Fruit fly (Drosophila melanogaster) whole organism, embryonic: ENCODE data around the gene Cypl.

Experiments
- BEAF-32 ChIP-seq: fragments of 200-800 bp; sonication (Bioruptor generic); optimal IDR thresholded peaks from 3 replicates; lab custom pipeline; 2017; ENCODE audit warnings: missing biosample characterization, missing genetic modification characterization, mild to moderate bottlenecking, moderate library complexity, missing genetic modification reagents
- Blimp-1 ChIP-seq: fragments of 200-800 bp; sonication (Bioruptor generic); optimal IDR thresholded peaks from 3 replicates; lab custom pipeline; 2018; ENCODE audit warnings: missing biosample characterization, missing genetic modification characterization, mild to moderate bottlenecking, moderate library complexity, missing genetic modification reagents
- CG10209 ChIP-seq: fragments of 200-800 bp; sonication (Bioruptor generic); optimal IDR thresholded peaks from 3 replicates; lab custom pipeline; 2017; ENCODE audit warnings: missing biosample characterization, mild to moderate bottlenecking, missing genetic modification characterization, missing genetic modification reagents
- CG11560 ChIP-seq: fragments of 200-800 bp; sonication (Bioruptor generic); IDR thresholded peaks from 3 replicates; pipeline ENCODE4 v1.3.6; 2022; ENCODE audit warnings: missing biosample characterization, missing genetic modification characterization
- CG12219 ChIP-seq: fragments of 200-800 bp; sonication (Bioruptor generic); optimal IDR thresholded peaks from 3 replicates; lab custom pipeline; 2018; ENCODE audit warnings: missing biosample characterization, mild to moderate bottlenecking, missing genetic modification characterization
- CG12659 ChIP-seq: fragments of 200-800 bp; sonication (Bioruptor generic); optimal IDR thresholded peaks from 3 replicates; lab custom pipeline; 2017; ENCODE audit warnings: mild to moderate bottlenecking, missing biosample characterization, missing genetic modification reagents, missing genetic modification characterization
- CG12942 ChIP-seq: fragments of 200-800 bp; sonication (Bioruptor generic); optimal IDR thresholded peaks from 3 replicates; lab custom pipeline; 2016; ENCODE audit warnings: missing biosample characterization, missing genetic modification characterization
- CG13775 ChIP-seq: fragments of 200-800 bp; sonication (Bioruptor generic); optimal IDR thresholded peaks from 3 replicates; lab custom pipeline; 2017; ENCODE audit warnings: missing biosample characterization, mild to moderate bottlenecking, missing genetic modification characterization
- CG17186 ChIP-seq: fragments of 200-800 bp; sonication (Bioruptor generic); optimal IDR thresholded peaks from 3 replicates; lab custom pipeline; 2017; ENCODE audit warnings: missing biosample characterization, missing genetic modification reagents, missing genetic modification characterization
- CG17385 ChIP-seq: fragments of 200-800 bp; sonication (Bioruptor generic); optimal IDR thresholded peaks from 3 replicates; lab custom pipeline; 2018; ENCODE audit warnings: missing biosample characterization, mild to moderate bottlenecking, missing genetic modification characterization
- CG17829 ChIP-seq: fragments of 200-800 bp; optimal IDR thresholded peaks from 2 replicates; lab custom pipeline; 2019; ENCODE audit warnings: missing biosample characterization, mild to moderate bottlenecking, missing genetic modification characterization, moderate library complexity
- CG2120 ChIP-seq: fragments of 200-800 bp; sonication (Bioruptor generic); optimal IDR thresholded peaks from 3 replicates; lab custom pipeline; 2016; ENCODE audit warnings: missing biosample characterization, missing genetic modification characterization
- CG2129 ChIP-seq: fragments of 200-800 bp; sonication (Bioruptor generic); IDR thresholded peaks from 2 replicates; pipeline ENCODE4 v1.3.6; 2022; ENCODE audit warnings: missing biosample characterization, missing genetic modification characterization; ENCODE audit not compliant: partially characterized antibody
- CG2875 ChIP-seq: fragments of 200-800 bp; sonication (Bioruptor generic); optimal IDR thresholded peaks from 2 replicates; lab custom pipeline; 2017; ENCODE audit warnings: missing biosample characterization, mild to moderate bottlenecking, missing genetic modification characterization, missing genetic modification reagents
- CG30020 ChIP-seq: fragments of 200-800 bp; optimal IDR thresholded peaks from 2 replicates; lab custom pipeline; 2019; ENCODE audit warnings: missing biosample characterization, mild to moderate bottlenecking, missing genetic modification characterization, moderate library complexity
- CG42726 ChIP-seq: fragments of 200-800 bp; sonication (Bioruptor generic); IDR thresholded peaks from 2 replicates; pipeline ENCODE4 v1.3.6; 2022; ENCODE audit warnings: missing biosample characterization, missing genetic modification characterization; ENCODE audit not compliant: partially characterized antibody
- CG4404 ChIP-seq: fragments of 200-800 bp; sonication (Bioruptor generic); IDR thresholded peaks from 2 replicates; pipeline ENCODE4 v1.3.6; 2022; ENCODE audit warnings: missing biosample characterization, missing genetic modification characterization
- CG5953 ChIP-seq: fragments of 200-800 bp; sonication (Bioruptor generic); IDR thresholded peaks from 2 replicates; pipeline ENCODE4 v1.3.6; 2022; ENCODE audit warnings: missing biosample characterization, missing genetic modification characterization
- CG6765 ChIP-seq: fragments of 200-800 bp; sonication (Bioruptor generic); optimal IDR thresholded peaks from 3 replicates; lab custom pipeline; 2017; ENCODE audit warnings: missing biosample characterization, mild to moderate bottlenecking, missing genetic modification characterization
- CG9817 ChIP-seq: fragments of 200-800 bp; sonication (Bioruptor generic); optimal IDR thresholded peaks from 2 replicates; lab custom pipeline; 2018; ENCODE audit warnings: missing biosample characterization, mild to moderate bottlenecking, missing genetic modification characterization, moderate library complexity
- CG9932 ChIP-seq: fragments of 200-800 bp; sonication (Bioruptor generic); IDR thresholded peaks from 2 replicates; pipeline ENCODE4 v1.3.6; 2022; ENCODE audit warnings: missing biosample characterization, missing genetic modification characterization
- Doc2 ChIP-seq: fragments of 200-800 bp; sonication (Bioruptor generic); IDR thresholded peaks from 2 replicates; pipeline ENCODE4 v1.3.6; 2022; ENCODE audit warnings: missing biosample characterization, missing genetic modification characterization
- ERR ChIP-seq: fragments of 200-800 bp; sonication (Bioruptor generic); optimal IDR thresholded peaks from 2 replicates; lab custom pipeline; 2016; ENCODE audit warnings: missing biosample characterization, missing genetic modification characterization
- Fer2 ChIP-seq: fragments of 200-800 bp; sonication (Bioruptor generic); optimal IDR thresholded peaks from 2 replicates; lab custom pipeline; 2018; ENCODE audit warnings: missing biosample characterization, mild to moderate bottlenecking, missing genetic modification characterization, moderate library complexity
- GATAe ChIP-seq: fragments of 200-800 bp; sonication (Bioruptor generic); conservative IDR thresholded peaks from 2 replicates; pipeline ENCODE4 v1.3.6; 2022; ENCODE audit warnings: missing biosample characterization, missing genetic modification characterization
- HLH3B ChIP-seq: fragments of 200-800 bp; sonication (Bioruptor generic); IDR thresholded peaks from 2 replicates; pipeline ENCODE4 v1.3.6; 2022; ENCODE audit warnings: missing biosample characterization, missing genetic modification characterization
- Kr ChIP-seq: fragments of 200-800 bp; sonication (Bioruptor generic); optimal IDR thresholded peaks from 2 replicates; lab custom pipeline; 2017; ENCODE audit warnings: missing biosample characterization, mild to moderate bottlenecking, missing genetic modification characterization
- MTF-1 ChIP-seq: fragments of 200-800 bp; sonication (Bioruptor generic); optimal IDR thresholded peaks from 2 replicates; lab custom pipeline; 2018; ENCODE audit warnings: missing biosample characterization, mild to moderate bottlenecking, missing genetic modification characterization, borderline replicate concordance
- Myb ChIP-seq: fragments of 200-800 bp; sonication (Bioruptor generic); optimal IDR thresholded peaks from 2 replicates; lab custom pipeline; 2016; ENCODE audit warnings: missing biosample characterization, missing genetic modification characterization
- Opbp ChIP-seq: fragments of 200-800 bp; sonication (Bioruptor generic); IDR thresholded peaks from 3 replicates; pipeline ENCODE4 v1.3.6; 2022; ENCODE audit warnings: missing biosample characterization, missing genetic modification characterization; ENCODE audit not compliant: partially characterized antibody
- Rfx ChIP-seq: fragments of 200-800 bp; sonication (Bioruptor generic); IDR thresholded peaks from 2 replicates; pipeline ENCODE4 v1.3.6; 2022; ENCODE audit warnings: missing biosample characterization, missing genetic modification characterization
- Usf ChIP-seq: fragments of 200-800 bp; sonication (Bioruptor generic); optimal IDR thresholded peaks from 2 replicates; lab custom pipeline; 2017; ENCODE audit warnings: missing genotype, missing biosample characterization, missing genetic modification characterization
- ab ChIP-seq: fragments of 200-800 bp; sonication (Bioruptor generic); optimal IDR thresholded peaks from 2 replicates; lab custom pipeline; 2016; ENCODE audit warnings: missing biosample characterization, missing genetic modification characterization
- al ChIP-seq: fragments of 200-800 bp; sonication (Bioruptor generic); IDR thresholded peaks from 2 replicates; pipeline ENCODE4 v1.3.6; 2022; ENCODE audit warnings: missing biosample characterization, missing genetic modification characterization
- caup ChIP-seq: fragments of 200-800 bp; sonication (Bioruptor generic); optimal IDR thresholded peaks from 3 replicates; lab custom pipeline; 2017; ENCODE audit warnings: missing biosample characterization, mild to moderate bottlenecking, missing genetic modification characterization, moderate library complexity; ENCODE audit not compliant: severe bottlenecking
- chn ChIP-seq: fragments of 200-800 bp; sonication (Bioruptor generic); optimal IDR thresholded peaks from 2 replicates; lab custom pipeline; 2016; ENCODE audit warnings: missing biosample characterization, missing genetic modification characterization
- crol ChIP-seq: fragments of 200-800 bp; sonication (Bioruptor generic); IDR thresholded peaks from 2 replicates; pipeline ENCODE4 v1.3.6; 2022; ENCODE audit warnings: missing biosample characterization, missing genetic modification characterization
- dmrt11E ChIP-seq: fragments of 200-800 bp; sonication (Bioruptor generic); optimal IDR thresholded peaks from 3 replicates; lab custom pipeline; 2018; ENCODE audit warnings: missing biosample characterization, mild to moderate bottlenecking, missing genetic modification characterization, moderate library complexity
- dmrt99B ChIP-seq: fragments of 200-800 bp; sonication (Bioruptor generic); optimal IDR thresholded peaks from 2 replicates; lab custom pipeline; 2018; ENCODE audit warnings: missing biosample characterization, mild to moderate bottlenecking, missing genetic modification characterization, moderate library complexity
- esg ChIP-seq: fragments of 200-800 bp; sonication (Bioruptor generic); conservative IDR thresholded peaks from 2 replicates; pipeline ENCODE4 v1.3.6; 2022; ENCODE audit warnings: missing biosample characterization, missing genetic modification characterization
- eyg ChIP-seq: fragments of 200-800 bp; sonication (Bioruptor generic); optimal IDR thresholded peaks from 3 replicates; lab custom pipeline; 2016; ENCODE audit warnings: missing biosample characterization, missing genetic modification characterization
- fd102C ChIP-seq: fragments of 200-800 bp; sonication (Bioruptor generic); optimal IDR thresholded peaks from 2 replicates; lab custom pipeline; 2018; ENCODE audit warnings: missing biosample characterization, mild to moderate bottlenecking, missing genetic modification characterization, moderate library complexity
- fd64A ChIP-seq: fragments of 200-800 bp; sonication (Bioruptor generic); optimal IDR thresholded peaks from 3 replicates; lab custom pipeline; 2018; ENCODE audit warnings: missing biosample characterization, mild to moderate bottlenecking, missing genetic modification characterization
- gcm2 ChIP-seq: fragments of 200-800 bp; sonication (Bioruptor generic); optimal IDR thresholded peaks from 2 replicates; lab custom pipeline; 2016; ENCODE audit warnings: missing biosample characterization, missing genetic modification characterization
- peb ChIP-seq: fragments of 200-800 bp; sonication (Bioruptor generic); IDR thresholded peaks from 2 replicates; pipeline ENCODE4 v1.3.6; 2022; ENCODE audit warnings: missing biosample characterization, missing genetic modification characterization
- pum ChIP-seq: fragments of 200-800 bp; sonication (Bioruptor generic); optimal IDR thresholded peaks from 2 replicates; lab custom pipeline; 2016; ENCODE audit warnings: missing biosample characterization, missing genetic modification characterization
- seq ChIP-seq: fragments of 200-800 bp; sonication (Bioruptor generic); IDR thresholded peaks from 2 replicates; pipeline ENCODE4 v1.3.6; 2022; ENCODE audit warnings: missing biosample characterization, missing genetic modification characterization
- stwl ChIP-seq: fragments of 200-800 bp; sonication (Bioruptor generic); optimal IDR thresholded peaks from 3 replicates; lab custom pipeline; 2018; ENCODE audit warnings: missing biosample characterization, mild to moderate bottlenecking, missing genetic modification characterization, moderate library complexity
- zen ChIP-seq: fragments of 200-800 bp; sonication (Bioruptor generic); optimal IDR thresholded peaks from 3 replicates; lab custom pipeline; 2018; ENCODE audit warnings: missing biosample characterization, mild to moderate bottlenecking, missing genetic modification characterization, moderate library complexity
- zen2 ChIP-seq: fragments of 200-800 bp; sonication (Bioruptor generic); IDR thresholded peaks from 3 replicates; pipeline ENCODE4 v1.3.6; 2022; ENCODE audit warnings: missing biosample characterization, missing genetic modification characterization; ENCODE audit not compliant: partially characterized antibody

Gene Cypl

dm6 chr3L:516948-517599 lies 25.7 kb downstream of the Cypl start (continued):
- TF ChIP-seq caup (GFP tag; lab: Kevin White, UChicago) (no peak), CG12219 (GFP tag; lab: Kevin White, UChicago) (no peak), al (GFP tag; lab: Robert Waterston, UW) (no peak), CG2120 (GFP tag; lab: Kevin White, UChicago) (no peak), zen2 (no peak), pum (GFP tag; lab: Kevin White, UChicago) (no peak), gcm2 (no peak), ab (GFP tag; lab: Kevin White, UChicago) (no peak), CG5953 (GFP tag; lab: Robert Waterston, UW) (peak; percentile 65), CG10209 (no peak), esg (GFP tag; lab: Robert Waterston, UW) (peak; percentile 55), Kr (GFP tag; lab: Kevin White, UChicago) (no peak), Blimp-1 (GFP tag; lab: Kevin White, UChicago) (peak; percentile 46), CG2129 (GFP tag; lab: Robert Waterston, UW) (no peak), CG9932 (no peak), CG6765 (GFP tag; lab: Kevin White, UChicago) (no peak), seq (GFP tag; lab: Robert Waterston, UW) (no peak), CG2875 (GFP tag; lab: Kevin White, UChicago) (no peak), dmrt99B (tag; lab: Kevin White, UChicago) (peak; percentile 73), Fer2 (tag; lab: Kevin White, UChicago) (no peak), CG9817 (tag; lab: Kevin White, UChicago) (no peak), crol (GFP tag; lab: Robert Waterston, UW) (no peak; the same call in 1 of the 2 replicates), CG4404 (GFP tag; lab: Robert Waterston, UW) (no peak), CG17186 (no peak), Rfx (no peak), MTF-1 (no peak), CG12942 (GFP tag; lab: Kevin White, UChicago) (no peak), Myb (GFP tag; lab: Kevin White, UChicago) (no peak), dmrt11E (tag; lab: Kevin White, UChicago) (no peak), eyg (GFP tag; lab: Kevin White, UChicago) (no peak), GATAe (GFP tag; lab: Robert Waterston, UW) (no peak), CG17829 (tag; lab: Kevin White, UChicago) (peak; percentile 22), HLH3B (GFP tag; lab: Robert Waterston, UW) (peak; percentile 67), CG42726 (GFP tag; lab: Robert Waterston, UW) (no peak), stwl (tag; lab: Kevin White, UChicago) (no peak), chn (GFP tag; lab: Kevin White, UChicago) (peak; percentile 23), CG30020 (tag; lab: Kevin White, UChicago) (no peak), fd64A (peak; percentile 12), Doc2 (GFP tag; lab: Robert Waterston, UW) (no peak), peb (GFP tag; lab: Robert Waterston, UW) (peak; percentile 35; the same call in 1 of the 2 replicates), CG12659 (GFP tag; lab: Kevin White, UChicago) (no peak), fd102C (GFP tag; lab: Kevin White, UChicago) (no peak), BEAF-32 (GFP tag; lab: Kevin White, UChicago) (no peak), CG17385 (no peak), CG13775 (GFP tag; lab: Kevin White, UChicago) (no peak), ERR (GFP tag; lab: Kevin White, UChicago) (no peak), Opbp (GFP tag; lab: Robert Waterston, UW) (no peak), Usf (GFP tag; lab: Kevin White, UChicago) (no peak), CG11560 (tag; lab: Robert Waterston, UW) (no peak), zen (tag; lab: Kevin White, UChicago) (no peak)
